Worm (Caenorhabditis elegans) whole organism, late embryonic: ENCODE data around the gene F58A6.1.

ENCODE experiments used
- K02D7.2 ChIP-seq: sonication (generic microtip); optimal IDR thresholded peaks from 2 replicates; lab custom pipeline; 2017; ENCODE audit warnings: mild to moderate bottlenecking, missing genetic modification characterization, missing compliant biosample characterization
- K09A11.1 ChIP-seq: sonication (generic microtip); optimal IDR thresholded peaks from 2 replicates; lab custom pipeline; 2017; ENCODE audit warnings: antibody characterized with exemption, mild to moderate bottlenecking, missing genetic modification characterization, missing compliant biosample characterization; ENCODE audit not compliant: insufficient read depth
- T23F11.4 ChIP-seq: fragments of 200-800 bp; sonication (Bioruptor generic); optimal IDR thresholded peaks from 2 replicates; lab custom pipeline; 2018; ENCODE audit warnings: mild to moderate bottlenecking, missing genetic modification characterization, missing compliant biosample characterization
- ama-1 ChIP-seq: fragments of 150-350 bp; optimal IDR thresholded peaks from 2 replicates; lab custom pipeline; 2014
- ceh-18 ChIP-seq: sonication (generic microtip); optimal IDR thresholded peaks from 2 replicates; lab custom pipeline; 2016; ENCODE audit warnings: missing genetic modification characterization, missing compliant biosample characterization
- ceh-19 ChIP-seq: fragments of 200-800 bp; sonication (Bioruptor generic); optimal IDR thresholded peaks from 2 replicates; lab custom pipeline; 2018; ENCODE audit warnings: mild to moderate bottlenecking, missing genetic modification characterization, missing compliant biosample characterization
- ceh-2 ChIP-seq: sonication (generic microtip); optimal IDR thresholded peaks from 2 replicates; lab custom pipeline; 2016; ENCODE audit warnings: missing genotype, missing genetic modification characterization, missing compliant biosample characterization
- ceh-22 ChIP-seq: sonication (generic microtip); optimal IDR thresholded peaks from 2 replicates; lab custom pipeline; 2017; ENCODE audit warnings: missing biosample characterization, missing genetic modification characterization
- ceh-24 ChIP-seq: sonication (generic microtip); optimal IDR thresholded peaks from 2 replicates; lab custom pipeline; 2016; ENCODE audit warnings: mild to moderate bottlenecking, missing genetic modification characterization, missing compliant biosample characterization
- ceh-34 ChIP-seq: sonication (generic microtip); optimal IDR thresholded peaks from 2 replicates; lab custom pipeline; 2016; ENCODE audit warnings: mild to moderate bottlenecking, missing genetic modification characterization, missing compliant biosample characterization
- ceh-6 ChIP-seq: fragments of 200-800 bp; sonication (Bioruptor generic); optimal IDR thresholded peaks from 2 replicates; lab custom pipeline; 2018; ENCODE audit warnings: mild to moderate bottlenecking, missing genetic modification characterization, missing compliant biosample characterization
- ceh-9 ChIP-seq: sonication (generic microtip); optimal IDR thresholded peaks from 2 replicates; lab custom pipeline; 2016; ENCODE audit warnings: mild to moderate bottlenecking, missing genetic modification characterization, inconsistent platforms, missing compliant biosample characterization
- dve-1 ChIP-seq: sonication (generic microtip); optimal IDR thresholded peaks from 2 replicates; lab custom pipeline; 2017; ENCODE audit warnings: antibody characterized with exemption, mild to moderate bottlenecking, missing genetic modification characterization, missing compliant biosample characterization
- elt-2 ChIP-seq: sonication (generic microtip); optimal IDR thresholded peaks from 2 replicates; lab custom pipeline; 2016; ENCODE audit warnings: missing genetic modification reagents, missing genetic modification characterization, missing compliant biosample characterization
- ets-4 ChIP-seq: sonication (generic microtip); optimal IDR thresholded peaks from 2 replicates; lab custom pipeline; 2016; ENCODE audit warnings: missing genetic modification characterization, missing compliant biosample characterization
- fkh-6 ChIP-seq: sonication (generic microtip); optimal IDR thresholded peaks from 2 replicates; lab custom pipeline; 2016; ENCODE audit warnings: missing genetic modification characterization, missing compliant biosample characterization
- gmeb-2 ChIP-seq: sonication (generic microtip); optimal IDR thresholded peaks from 2 replicates; lab custom pipeline; 2016; ENCODE audit warnings: missing genetic modification characterization, inconsistent platforms, missing compliant biosample characterization
- lim-6 ChIP-seq: sonication (generic microtip); optimal IDR thresholded peaks from 2 replicates; lab custom pipeline; 2016; ENCODE audit warnings: missing genetic modification characterization, missing compliant biosample characterization
- nhr-11 ChIP-seq: fragments of 150-350 bp; optimal IDR thresholded peaks from 2 replicates; lab custom pipeline; 2014; ENCODE audit warnings: missing biosample characterization, missing genetic modification characterization
- npax-4 ChIP-seq: sonication (generic microtip); optimal IDR thresholded peaks from 2 replicates; lab custom pipeline; 2016; ENCODE audit warnings: missing genetic modification characterization, missing compliant biosample characterization
- pag-3 ChIP-seq: sonication (generic microtip); optimal IDR thresholded peaks from 2 replicates; lab custom pipeline; 2016; ENCODE audit warnings: missing compliant biosample characterization, missing genetic modification characterization, borderline replicate concordance
- pat-9 ChIP-seq: fragments of 200-800 bp; sonication (Bioruptor generic); optimal IDR thresholded peaks from 2 replicates; lab custom pipeline; 2018; ENCODE audit warnings: mild to moderate bottlenecking, missing genetic modification characterization, moderate library complexity, missing compliant biosample characterization
- pha-2 ChIP-seq: sonication (generic microtip); optimal IDR thresholded peaks from 2 replicates; lab custom pipeline; 2017; ENCODE audit warnings: mild to moderate bottlenecking, missing genetic modification characterization, missing compliant biosample characterization
- pha-4 ChIP-seq: fragments of 150-350 bp; optimal IDR thresholded peaks from 2 replicates; lab custom pipeline; 2018; ENCODE audit warnings: missing biosample characterization, missing genetic modification reagents, missing genetic modification characterization
- pros-1 ChIP-seq: fragments of 150-350 bp; optimal IDR thresholded peaks from 2 replicates; lab custom pipeline; 2014; ENCODE audit warnings: missing biosample characterization, missing genetic modification reagents, missing genetic modification characterization
- rnt-1 ChIP-seq: sonication (generic microtip); optimal IDR thresholded peaks from 2 replicates; lab custom pipeline; 2016; ENCODE audit warnings: missing genetic modification characterization, missing compliant biosample characterization
- sdc-2 ChIP-seq: sonication (generic microtip); optimal IDR thresholded peaks from 2 replicates; lab custom pipeline; 2016; ENCODE audit warnings: missing genotype, missing genetic modification characterization, missing compliant biosample characterization
- sox-2 ChIP-seq: fragments of 200-800 bp; sonication (Bioruptor generic); IDR thresholded peaks from 2 replicates; pipeline ENCODE4 v1.3.6; 2022; ENCODE audit warnings: missing genetic modification reagents, missing genetic modification characterization, missing compliant biosample characterization
- unc-42 ChIP-seq: sonication (generic microtip); optimal IDR thresholded peaks from 2 replicates; lab custom pipeline; 2016; ENCODE audit warnings: missing genotype, missing genetic modification characterization, missing compliant biosample characterization
- unc-55 ChIP-seq: sonication (generic microtip); optimal IDR thresholded peaks from 2 replicates; lab custom pipeline; 2017; ENCODE audit warnings: missing biosample characterization, missing genetic modification reagents, missing genetic modification characterization
- zip-5 ChIP-seq: sonication (generic microtip); optimal IDR thresholded peaks from 2 replicates; lab custom pipeline; 2016; ENCODE audit warnings: missing genetic modification characterization, missing compliant biosample characterization

F58A6.1 gene

DNA sequence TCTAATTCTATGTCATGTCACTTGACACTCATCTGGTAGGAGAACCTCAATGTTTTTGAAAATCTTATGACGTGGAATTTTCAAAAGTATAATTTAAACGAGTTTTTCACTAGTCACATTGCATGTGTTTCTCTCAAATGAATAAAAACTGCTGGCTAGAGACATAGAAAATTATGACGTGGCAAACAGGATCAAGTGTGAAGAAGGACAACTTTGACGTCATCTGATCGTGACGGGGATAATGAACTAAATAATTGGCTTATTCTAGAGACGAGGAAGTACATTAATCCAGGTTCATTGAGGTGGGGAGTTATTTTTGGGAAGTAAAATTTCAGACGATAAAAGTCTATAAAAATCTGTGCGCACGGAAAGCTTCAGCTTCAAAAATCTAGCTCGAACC, 40.5 kb downstream of the F58A6.1 start:
- TF ChIP-seq lim-6 (tag; lab: Kevin White, UChicago) (no peak), ceh-6 (no peak)
- TF ChIP-seq, all 69 proteins: peak for 0

DNA sequence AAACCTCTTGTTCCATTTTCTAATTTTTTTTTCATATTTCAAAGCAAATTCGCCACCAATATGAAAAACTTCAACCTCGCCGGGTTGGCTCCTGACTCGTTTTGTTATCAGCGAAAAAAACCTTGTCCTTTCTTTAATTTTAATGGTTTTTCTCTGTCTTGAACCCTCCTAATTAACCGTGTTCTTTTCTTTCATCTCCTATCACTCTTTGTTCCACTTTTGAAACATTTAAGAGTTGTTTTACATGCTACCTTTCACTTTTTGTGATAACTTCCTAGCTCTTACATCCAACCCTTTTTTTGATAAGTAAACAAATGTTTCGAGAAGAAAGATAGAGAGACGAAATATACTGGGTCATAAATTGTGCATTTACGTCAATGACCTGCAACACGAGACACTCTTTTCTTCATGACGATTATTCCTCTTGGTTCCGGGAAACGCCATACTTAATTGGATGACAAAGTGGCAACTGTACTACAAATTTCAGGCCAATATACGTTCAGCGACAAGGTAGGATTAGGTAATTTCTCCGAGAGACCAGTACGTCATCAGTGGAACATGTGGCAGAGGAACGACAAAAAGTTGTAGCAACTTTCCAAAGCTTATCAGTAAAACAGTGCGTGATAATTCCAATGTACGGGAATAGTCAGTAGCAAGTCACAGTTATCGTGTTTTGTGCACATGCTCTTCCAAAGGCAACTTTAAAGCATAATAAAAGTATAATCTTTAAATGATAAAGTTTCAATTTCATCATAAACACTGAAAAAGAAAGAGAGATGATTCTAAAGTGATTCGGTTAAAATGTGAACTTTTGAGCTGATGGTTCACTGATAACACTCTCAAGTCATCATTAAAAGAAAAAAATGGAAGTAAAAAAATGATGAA, 42.2 kb downstream of the F58A6.1 start:
- TF ChIP-seq ceh-22 (tag; lab: Kevin White, UChicago) (no peak), elt-2 (tag; lab: Kevin White, UChicago) (peak; percentile 83)

DNA sequence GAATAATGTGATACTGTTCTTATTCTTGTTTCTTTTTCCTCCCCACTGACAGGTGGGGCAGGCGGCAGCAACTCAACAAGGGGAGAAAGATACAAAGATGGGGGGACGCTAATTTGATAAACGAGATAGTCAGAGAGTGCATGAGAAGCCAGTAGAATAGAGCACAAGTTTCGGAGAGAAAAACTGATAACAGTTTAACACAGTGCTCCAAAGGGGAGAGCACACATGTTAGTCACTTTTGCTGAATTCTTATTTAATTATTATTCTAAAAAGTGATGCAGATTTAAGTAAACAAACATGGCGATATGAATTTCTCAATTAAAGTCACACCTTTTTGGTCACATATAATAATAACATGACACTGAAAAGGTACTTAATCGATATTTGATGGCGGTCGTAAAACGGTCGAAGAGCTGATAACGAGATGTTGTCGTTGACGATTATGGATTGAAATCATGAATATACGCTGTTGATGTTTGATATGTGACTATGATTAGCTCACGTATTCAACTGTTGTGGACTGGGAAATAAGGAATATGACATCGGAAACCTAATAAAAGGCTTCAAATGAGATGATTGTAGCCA, 43.3 kb downstream of the F58A6.1 start:
- TF ChIP-seq elt-2 (tag; lab: Kevin White, UChicago), result peak; percentile 88
- TF ChIP-seq ama-1, result no peak

DNA sequence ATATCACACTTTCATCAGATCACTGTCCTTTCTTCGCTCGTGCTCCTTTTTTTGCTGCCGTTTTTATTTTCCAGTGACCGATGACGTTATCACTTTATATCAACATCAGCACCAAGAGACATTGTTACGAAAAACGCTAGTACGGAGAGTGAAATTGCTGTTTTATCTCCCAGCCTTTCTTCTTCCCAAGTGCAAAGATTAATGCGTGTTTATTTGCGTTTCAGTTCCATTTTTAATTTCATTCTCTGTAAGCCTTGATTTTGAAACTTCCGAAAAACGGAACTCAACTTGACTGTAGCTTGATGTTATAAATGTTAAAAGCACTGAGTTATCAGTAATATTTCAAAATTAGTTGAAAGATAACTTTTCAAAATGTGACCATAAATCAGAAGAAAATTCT, 44.2 kb downstream of the F58A6.1 start:
- TF ChIP-seq ceh-19 (no peak), gmeb-2 (tag; lab: Kevin White, UChicago) (no peak), unc-55 (no peak), dve-1 (tag; lab: Kevin White, UChicago) (no peak), pros-1 (tag; lab: Kevin White, UChicago) (no peak), sox-2 (no peak), ceh-34 (tag; lab: Kevin White, UChicago) (no peak), lim-6 (tag; lab: Kevin White, UChicago) (no peak), ceh-2 (no peak), ceh-18 (tag; lab: Kevin White, UChicago) (no peak), unc-42 (tag; lab: Kevin White, UChicago) (no peak)

DNA sequence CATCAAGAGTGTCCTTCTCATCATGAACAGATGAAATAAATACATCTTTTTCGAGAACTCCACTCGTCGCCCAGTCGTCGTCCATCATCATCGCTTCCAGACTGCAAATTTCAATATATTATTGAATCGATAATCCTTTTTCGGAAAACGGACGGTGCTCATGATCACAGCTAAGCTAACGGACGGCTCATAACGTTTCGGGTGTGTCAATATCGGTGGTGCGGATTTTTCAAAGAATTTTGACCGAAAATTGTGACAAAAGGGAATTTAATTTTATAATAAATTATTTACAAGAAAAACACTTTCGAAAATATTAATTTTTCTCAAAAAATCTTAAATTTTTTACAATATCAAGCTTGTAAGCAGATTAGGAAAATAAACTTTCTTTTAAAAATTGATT, 44.8 kb downstream of the F58A6.1 start, which contains the start of gene crh-2:
Gene crh-2, minus strand, starts transcription at position 101 of the 400 bp plus-strand sequence.
- TF ChIP-seq pat-9 (tag; lab: Kevin White, UChicago) (no peak), ceh-9 (tag; lab: Kevin White, UChicago) (no peak), nhr-11 (no peak), sdc-2 (tag; lab: Kevin White, UChicago) (no peak), pha-2 (tag; lab: Kevin White, UChicago) (no peak), sox-2 (no peak), T23F11.4 (GFP tag; lab: Kevin White, UChicago) (no peak), ama-1 (no peak), rnt-1 (tag; lab: Kevin White, UChicago) (no peak), pag-3 (tag; lab: Kevin White, UChicago) (no peak), ceh-24 (tag; lab: Kevin White, UChicago) (no peak), zip-5 (tag; lab: Kevin White, UChicago) (no peak), K09A11.1 (tag; lab: Kevin White, UChicago) (no peak), npax-4 (tag; lab: Kevin White, UChicago) (no peak), pha-4 (tag; lab: Kevin White, UChicago) (no peak), fkh-6 (tag; lab: Kevin White, UChicago) (no peak), gmeb-2 (tag; lab: Kevin White, UChicago) (no peak), ets-4 (no peak), K02D7.2 (tag; lab: Kevin White, UChicago) (no peak)
- TF ChIP-seq, all 69 proteins: peak for 0
